Fruit fly (Drosophila melanogaster) S2 (cell line): ENCODE data around the gene CG16789.
A peak's percentile ranks its signal among the peaks of the same experiment; 100 is the strongest.

Source experiments
- CG8478 ChIP-seq: fragments of >200 bp; optimal IDR thresholded peaks from 2 replicates; lab custom pipeline; 2018
- CTCF ChIP-seq, 2 experiments: fragments of >200 bp; optimal IDR thresholded peaks; 2 replicates each; lab custom pipeline; 2018

Gene CG16789

dm6 chr3R:9550265-9551012, 15.6 kb upstream of the CG16789 start:
- TF ChIP-seq CG8478 (lab: Kevin White, UChicago) (no peak), CTCF (optimal IDR thresholded peaks at IDR 0.05; lab: Kevin White, UChicago) (no peak)

- TF ChIP-seq CTCF (optimal IDR thresholded peaks at IDR 0.05; lab: Kevin White, UChicago) (no peak), CG8478 (lab: Kevin White, UChicago) (no peak)
Measured at dm6 chr3R:9551013-9551658, 14.9 kb upstream of the CG16789 start.

dm6 chr3R:9551659-9552435, 14.1 kb upstream of the CG16789 start, which contains the start of the genes mura and RnpS1:
Gene mura, minus strand, starts transcription at chr3R:9551806.
Gene RnpS1, plus strand, starts transcription at chr3R:9552034.
- TF ChIP-seq CTCF (optimal IDR thresholded peaks at IDR 0.05; lab: Kevin White, UChicago), result no peak
- TF ChIP-seq CG8478 (lab: Kevin White, UChicago), result no peak

DNA sequence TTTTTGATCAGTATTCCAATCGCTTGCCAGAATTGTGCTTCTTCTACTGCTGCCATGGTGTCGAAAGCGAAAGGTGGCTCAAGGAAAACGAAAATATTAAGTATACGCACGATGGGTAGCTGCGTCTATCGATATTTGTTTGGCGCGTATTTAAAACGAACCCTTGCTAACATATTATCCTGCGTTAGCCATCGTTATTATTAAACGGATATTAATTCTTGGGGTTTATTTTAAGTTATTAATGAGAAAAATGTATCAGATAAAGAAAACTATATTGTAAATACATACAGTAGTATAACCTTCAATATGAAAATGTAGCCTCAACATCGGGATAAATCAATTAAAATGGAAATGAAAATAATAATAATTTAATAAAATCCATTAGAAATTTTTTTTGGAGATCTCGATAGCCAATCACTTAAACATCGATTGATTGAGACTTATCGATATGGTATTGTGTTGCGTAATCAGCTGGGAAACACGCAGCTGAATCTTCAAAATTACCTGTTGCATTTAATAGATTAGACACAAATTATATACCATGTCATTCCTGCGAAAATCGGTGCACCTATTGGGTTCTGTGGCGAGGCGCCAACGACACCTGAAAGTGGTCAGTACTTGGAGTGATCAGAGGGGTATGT, 10.5 kb upstream of the CG16789 start, which contains the start of the genes CG9386 and BckdhA:
TSS of gene CG9386 (minus strand) at position 75 of the 641 bp plus-strand sequence.
TSS of gene BckdhA (plus strand) at position 452 of the 641 bp plus-strand sequence.
- no peak for TF ChIP-seq CG8478 (lab: Kevin White, UChicago)
- TF ChIP-seq CTCF (optimal IDR thresholded peaks at IDR 0.05; lab: Kevin White, UChicago), result no peak

DNA sequence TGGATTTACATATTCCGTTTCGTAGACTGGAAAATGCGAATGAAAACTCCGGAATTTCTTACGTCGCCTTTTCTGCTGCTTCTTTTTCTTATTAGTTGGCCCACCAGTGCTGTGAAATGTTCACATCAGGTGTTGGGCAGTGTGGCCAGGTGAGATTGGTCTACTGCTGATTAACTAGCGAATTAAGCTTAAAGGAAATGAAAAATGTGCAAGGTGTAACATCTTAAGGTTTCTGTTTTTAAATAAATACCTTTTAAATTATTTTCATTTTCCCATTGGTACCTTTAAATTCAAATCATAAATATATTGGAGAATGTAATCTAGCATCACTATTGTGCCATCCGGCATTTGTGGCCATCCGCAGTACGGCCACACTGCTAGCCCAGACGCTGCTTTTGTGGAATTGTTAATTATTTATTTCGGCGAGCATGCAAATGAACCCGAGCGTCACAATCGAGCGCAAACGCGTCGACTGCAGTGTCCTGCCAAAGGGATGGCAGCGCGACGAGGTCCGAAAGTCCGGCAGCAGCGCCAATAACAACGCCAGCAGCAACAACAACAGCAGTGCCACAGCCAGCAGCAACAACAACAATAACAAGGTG, 6.5 kb upstream of the CG16789 start, which contains the start of the genes AP-1mu and MBD-like:
TSS of gene AP-1mu (minus strand) at position 113 of the 602 bp plus-strand sequence.
TSS of gene MBD-like (plus strand) at position 348 of the 602 bp plus-strand sequence.
- TF ChIP-seq CG8478 (lab: Kevin White, UChicago) (no peak), CTCF (optimal IDR thresholded peaks at IDR 0.05; lab: Kevin White, UChicago) (no peak)

dm6 chr3R:9561121-9561520, 4.9 kb upstream of the CG16789 start:
- TF ChIP-seq CTCF (optimal IDR thresholded peaks at IDR 0.05; lab: Kevin White, UChicago) (no peak), CG8478 (lab: Kevin White, UChicago) (no peak)

- TF ChIP-seq CG8478 (lab: Kevin White, UChicago) (no peak), CTCF (optimal IDR thresholded peaks at IDR 0.05; lab: Kevin White, UChicago) (peak in 1 of 2 experiments; percentile 13)
Measured at dm6 chr3R:9563240-9563992, 2.6 kb upstream of the CG16789 start, which contains the start of the genes CG9393 and Vps45. Gene CG9393, minus strand, starts transcription at chr3R:9563673. Gene Vps45, plus strand, starts transcription at chr3R:9563924.

DNA sequence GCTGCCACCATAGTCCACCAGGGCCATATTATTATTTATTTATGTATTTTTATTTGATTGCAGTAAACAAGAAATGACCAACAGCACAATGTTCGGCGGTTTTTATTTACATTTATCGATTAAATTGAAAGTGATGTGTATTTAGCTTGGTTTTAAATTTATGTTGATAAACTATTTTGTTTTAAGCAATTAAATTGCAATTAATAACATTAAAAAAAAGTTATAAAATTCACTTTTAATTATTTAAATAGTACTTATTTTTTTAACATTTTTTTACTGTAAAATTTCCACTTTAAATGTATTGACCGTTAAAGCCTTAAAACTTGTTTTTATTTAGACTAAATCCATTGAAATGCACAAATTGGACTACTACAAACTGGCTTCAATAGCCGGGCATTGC, 4.1 kb downstream of the CG16789 start, which contains the start of gene CG16790:
TSS of gene CG16790 (minus strand) at position 101 of the 400 bp plus-strand sequence.
- TF ChIP-seq CTCF (optimal IDR thresholded peaks at IDR 0.05; lab: Kevin White, UChicago) (no peak), CG8478 (lab: Kevin White, UChicago) (no peak)

- no peak for TF ChIP-seq CTCF (optimal IDR thresholded peaks at IDR 0.05; lab: Kevin White, UChicago)
- no peak for TF ChIP-seq CG8478 (lab: Kevin White, UChicago)
Measured at dm6 chr3R:9570657-9571056, 4.7 kb downstream of the CG16789 start.

DNA sequence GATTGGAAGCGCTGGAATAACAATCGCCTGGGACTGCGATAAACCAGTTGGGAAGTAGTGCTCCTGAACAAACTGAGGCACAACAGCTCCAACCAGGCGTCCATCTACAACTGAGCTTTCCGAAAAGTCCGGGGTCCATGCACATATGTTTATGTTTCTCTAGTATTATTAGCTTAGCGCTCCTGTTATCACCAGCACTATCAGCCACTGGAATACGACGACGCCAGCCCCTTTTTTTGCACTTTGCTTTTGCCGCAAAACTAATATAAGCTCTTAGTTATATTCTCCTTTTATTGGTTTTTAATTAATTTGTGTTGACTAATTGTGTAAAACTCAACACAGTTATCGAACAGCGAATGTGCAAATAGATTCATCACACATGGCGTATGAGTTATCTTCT, 5.5 kb downstream of the CG16789 start, which contains the start of gene CG9396:
TSS of gene CG9396 (minus strand) at position 101 of the 400 bp plus-strand sequence.
- TF ChIP-seq CTCF (optimal IDR thresholded peaks at IDR 0.05; lab: Kevin White, UChicago), result no peak
- no peak for TF ChIP-seq CG8478 (lab: Kevin White, UChicago)

dm6 chr3R:9572929-9573811, 7.2 kb downstream of the CG16789 start:
- TF ChIP-seq CG8478 (lab: Kevin White, UChicago) (no peak), CTCF (optimal IDR thresholded peaks at IDR 0.05; lab: Kevin White, UChicago) (no peak)
